Worm (Caenorhabditis elegans) whole organism, young adult: ENCODE data around the gene F21C10.19.

ENCODE experiments used
- B0019.2 ChIP-seq: fragments of 200-800 bp; sonication (Bioruptor generic); conservative IDR thresholded peaks from 2 replicates; pipeline ENCODE4 v1.3.6; 2022; ENCODE audit warnings: missing genetic modification reagents, missing genetic modification characterization, missing compliant biosample characterization
- F10E7.11 ChIP-seq: sonication (generic microtip); optimal IDR thresholded peaks from 2 replicates; lab custom pipeline; 2017; ENCODE audit warnings: mild to moderate bottlenecking, missing genetic modification characterization, moderate library complexity, missing compliant biosample characterization
- F22D6.2 ChIP-seq: sonication (generic microtip); optimal IDR thresholded peaks from 2 replicates; lab custom pipeline; 2016; ENCODE audit warnings: mild to moderate bottlenecking, missing genetic modification characterization, missing compliant biosample characterization
- F23B12.7 ChIP-seq: sonication (generic microtip); optimal IDR thresholded peaks from 2 replicates; lab custom pipeline; 2017; ENCODE audit warnings: missing genetic modification characterization, mild to moderate bottlenecking, missing compliant biosample characterization, antibody characterized with exemption, moderate library complexity; ENCODE audit not compliant: insufficient read depth
- F55B11.4 ChIP-seq: sonication (generic microtip); optimal IDR thresholded peaks from 2 replicates; lab custom pipeline; 2016; ENCODE audit warnings: missing compliant biosample characterization, missing genetic modification characterization, borderline replicate concordance; ENCODE audit not compliant: insufficient read depth
- F57A8.1 ChIP-seq: fragments of 200-800 bp; sonication (Bioruptor generic); optimal IDR thresholded peaks from 2 replicates; lab custom pipeline; 2018; ENCODE audit warnings: mild to moderate bottlenecking, missing genetic modification characterization, moderate library complexity, missing compliant biosample characterization
- K11D2.4 ChIP-seq: fragments of 200-800 bp; sonication (Bioruptor generic); IDR thresholded peaks from 2 replicates; pipeline ENCODE4 v1.3.6; 2022; ENCODE audit warnings: missing genetic modification reagents, missing genetic modification characterization, missing compliant biosample characterization
- ama-1 ChIP-seq, 3 experiments: fragments of 150-350 bp in 1 of 3; sonication (generic microtip) in 2 of 3; optimal IDR thresholded peaks; 2 replicates each; lab custom pipeline; 2014 to 2018; ENCODE audit warnings: missing biosample characterization in 2 of 3, missing genetic modification characterization in 2 of 3, missing genetic modification reagents in 2 of 3
- attf-3 ChIP-seq: fragments of 200-800 bp; sonication (Bioruptor generic); conservative IDR thresholded peaks from 2 replicates; pipeline ENCODE4 v1.3.6; 2022; ENCODE audit warnings: missing genetic modification reagents, missing genetic modification characterization, missing compliant biosample characterization
- cebp-2 ChIP-seq: fragments of 200-800 bp; sonication (Bioruptor generic); IDR thresholded peaks from 2 replicates; pipeline ENCODE4 v1.3.6; 2022; ENCODE audit warnings: missing genetic modification characterization, missing compliant biosample characterization
- ceh-27 ChIP-seq: fragments of 200-800 bp; sonication (Bioruptor generic); optimal IDR thresholded peaks from 2 replicates; lab custom pipeline; 2018; ENCODE audit warnings: mild to moderate bottlenecking, missing genetic modification characterization, moderate library complexity, missing compliant biosample characterization
- ceh-79 ChIP-seq: sonication (generic microtip); optimal IDR thresholded peaks from 2 replicates; lab custom pipeline; 2017; ENCODE audit warnings: mild to moderate bottlenecking, missing genetic modification characterization, missing compliant biosample characterization
- die-1 ChIP-seq: sonication (generic microtip); optimal IDR thresholded peaks from 2 replicates; lab custom pipeline; 2016; ENCODE audit warnings: missing genotype, mild to moderate bottlenecking, missing genetic modification characterization, missing compliant biosample characterization
- hlh-12 ChIP-seq: sonication (generic microtip); optimal IDR thresholded peaks from 2 replicates; lab custom pipeline; 2016; ENCODE audit warnings: missing genetic modification characterization, missing compliant biosample characterization
- hmg-1.2 ChIP-seq: fragments of 200-800 bp; sonication (Bioruptor generic); IDR thresholded peaks from 2 replicates; pipeline ENCODE4 v1.3.6; 2022; ENCODE audit warnings: missing genetic modification reagents, missing genetic modification characterization, missing compliant biosample characterization
- hsf-1 ChIP-seq: fragments of 200-800 bp; sonication (Bioruptor generic); IDR thresholded peaks from 2 replicates; pipeline ENCODE4 v1.3.6; 2022; ENCODE audit warnings: missing genetic modification reagents, missing genetic modification characterization, missing compliant biosample characterization
- lin-54 ChIP-seq: fragments of 200-800 bp; sonication (Bioruptor generic); optimal IDR thresholded peaks from 2 replicates; lab custom pipeline; 2018; ENCODE audit warnings: mild to moderate bottlenecking, missing genetic modification characterization, missing compliant biosample characterization
- lir-1 ChIP-seq: fragments of 200-800 bp; sonication (Bioruptor generic); conservative IDR thresholded peaks from 2 replicates; pipeline ENCODE4 v1.3.6; 2022; ENCODE audit warnings: missing genetic modification reagents, missing genetic modification characterization, missing compliant biosample characterization
- lsl-1 ChIP-seq: fragments of 200-800 bp; sonication (Bioruptor generic); optimal IDR thresholded peaks from 2 replicates; lab custom pipeline; 2018; ENCODE audit warnings: mild to moderate bottlenecking, missing genetic modification characterization, moderate library complexity, missing compliant biosample characterization
- madf-3 ChIP-seq: fragments of 200-800 bp; sonication (Bioruptor generic); IDR thresholded peaks from 2 replicates; pipeline ENCODE4 v1.3.6; 2022; ENCODE audit warnings: missing genetic modification reagents, missing genetic modification characterization, missing compliant biosample characterization
- madf-8 ChIP-seq: fragments of 200-800 bp; sonication (Bioruptor generic); conservative IDR thresholded peaks from 2 replicates; pipeline ENCODE4 v1.3.6; 2022; ENCODE audit warnings: missing genetic modification reagents, missing genetic modification characterization, missing compliant biosample characterization
- mes-4 ChIP-seq: sonication (generic microtip); optimal IDR thresholded peaks from 2 replicates; lab custom pipeline; 2016; ENCODE audit warnings: missing genotype, missing genetic modification characterization, missing compliant biosample characterization
- nfyb-1 ChIP-seq: fragments of 200-800 bp; sonication (Bioruptor generic); IDR thresholded peaks from 2 replicates; pipeline ENCODE4 v1.3.6; 2022; ENCODE audit warnings: missing genetic modification reagents, missing genetic modification characterization, missing compliant biosample characterization
- nhr-120 ChIP-seq: fragments of 200-800 bp; sonication (Bioruptor generic); IDR thresholded peaks from 2 replicates; pipeline ENCODE4 v1.3.6; 2022; ENCODE audit warnings: missing genetic modification characterization, missing compliant biosample characterization
- nhr-179 ChIP-seq: sonication (generic microtip); optimal IDR thresholded peaks from 2 replicates; lab custom pipeline; 2016; ENCODE audit warnings: mild to moderate bottlenecking, missing genetic modification characterization, missing compliant biosample characterization
- nhr-80 ChIP-seq: sonication (generic microtip); optimal IDR thresholded peaks from 2 replicates; lab custom pipeline; 2016; ENCODE audit warnings: missing genetic modification characterization, missing compliant biosample characterization
- nhr-90 ChIP-seq: sonication (generic microtip); optimal IDR thresholded peaks from 2 replicates; lab custom pipeline; 2016; ENCODE audit warnings: missing genotype, mild to moderate bottlenecking, missing genetic modification characterization, missing compliant biosample characterization
- pha-4 ChIP-seq: fragments of 150-350 bp; sonication (generic microtip); optimal IDR thresholded peaks from 2 replicates; lab custom pipeline; 2014; ENCODE audit warnings: missing biosample characterization, missing genetic modification reagents, missing genetic modification characterization
- snpc-1.1 ChIP-seq: sonication (generic microtip); optimal IDR thresholded peaks from 2 replicates; lab custom pipeline; 2017; ENCODE audit warnings: missing genetic modification characterization, mild to moderate bottlenecking, missing compliant biosample characterization, antibody characterized with exemption, moderate library complexity, missing genotype, missing genetic modification reagents; ENCODE audit not compliant: insufficient read depth
- unc-130 ChIP-seq: sonication (generic microtip); optimal IDR thresholded peaks from 2 replicates; lab custom pipeline; 2016; ENCODE audit warnings: missing genetic modification reagents, missing genetic modification characterization, missing compliant biosample characterization
- zim-3 ChIP-seq: sonication (generic microtip); optimal IDR thresholded peaks from 2 replicates; lab custom pipeline; 2017; ENCODE audit warnings: mild to moderate bottlenecking, missing genetic modification characterization, moderate library complexity, missing compliant biosample characterization
- ztf-3 ChIP-seq: fragments of 200-800 bp; sonication (Bioruptor generic); optimal IDR thresholded peaks from 2 replicates; lab custom pipeline; 2018; ENCODE audit warnings: mild to moderate bottlenecking, missing genetic modification characterization, missing compliant biosample characterization

Gene F21C10.19

ce11 chrV:9143896-9144295 is 13.0 kb downstream of the F21C10.19 start:
- no peak for TF ChIP-seq B0019.2 (GFP tag; lab: Robert Waterston, UW)

- TF ChIP-seq nhr-120 (no peak), ceh-27 (no peak), snpc-1.1 (tag; lab: Kevin White, UChicago) (no peak), mes-4 (tag; lab: Kevin White, UChicago) (no peak), K11D2.4 (GFP tag; lab: Robert Waterston, UW) (no peak), nhr-80 (tag; lab: Kevin White, UChicago) (peak; percentile 70), B0019.2 (GFP tag; lab: Robert Waterston, UW) (no peak), die-1 (no peak)
- TF ChIP-seq, all 124 proteins: peak for 1
These were observed 15.3 kb downstream of the F21C10.19 start for ce11 chrV:9146196-9146595.

- TF ChIP-seq lsl-1 (GFP tag; lab: Kevin White, UChicago), result no peak
- TF ChIP-seq nhr-90 (tag; lab: Kevin White, UChicago), result no peak
- TF ChIP-seq ceh-79 (tag; lab: Kevin White, UChicago), result no peak
- TF ChIP-seq hmg-1.2 (GFP tag; lab: Robert Waterston, UW), result peak; percentile 33; the same call in 1 of the 2 replicates
- TF ChIP-seq, all 124 proteins: peak for 1
These were observed 16.1 kb downstream of the F21C10.19 start, which contains the start of gene spl-2 for ce11 chrV:9146849-9147557. spl-2 (minus strand) TSS chrV:9146899.

ce11 chrV:9148151-9148550 is 17.3 kb downstream of the F21C10.19 start:
- TF ChIP-seq cebp-2 (no peak), F57A8.1 (no peak), F10E7.11 (no peak)

- TF ChIP-seq F23B12.7 (no peak), hsf-1 (no peak), attf-3 (GFP tag; lab: Robert Waterston, UW) (no peak), madf-8 (GFP tag; lab: Robert Waterston, UW) (no peak), pha-4 (tag; lab: Kevin White, UChicago) (no peak), K11D2.4 (GFP tag; lab: Robert Waterston, UW) (no peak), lin-54 (no peak), nfyb-1 (GFP tag; lab: Robert Waterston, UW) (no peak), madf-3 (GFP tag; lab: Robert Waterston, UW) (no peak), ztf-3 (GFP tag; lab: Kevin White, UChicago) (no peak), nhr-179 (tag; lab: Kevin White, UChicago) (no peak), F55B11.4 (tag; lab: Kevin White, UChicago) (no peak), F22D6.2 (no peak), hlh-12 (tag; lab: Kevin White, UChicago) (no peak), ama-1 (optimal IDR thresholded peaks at IDR 0.05; lab: Kevin White, UChicago) (no peak), ama-1 (GFP tag; optimal IDR thresholded peaks at IDR 0.05; lab: Kevin White, UChicago) (no peak), zim-3 (tag; lab: Kevin White, UChicago) (no peak), unc-130 (GFP tag; lab: Kevin White, UChicago) (no peak), lir-1 (GFP tag; lab: Robert Waterston, UW) (no peak)
- TF ChIP-seq, all 124 proteins: peak for 0
These were observed 21.5 kb downstream of the F21C10.19 start for ce11 chrV:9152339-9152738.
